Worm (Caenorhabditis elegans) whole organism, late embryonic: Measurements from ENCODE around the gene F02C12.2.

Experiments
- C08G9.2 ChIP-seq: sonication (generic microtip); optimal IDR thresholded peaks from 2 replicates; lab custom pipeline; 2016; ENCODE audit warnings: mild to moderate bottlenecking, missing genetic modification characterization, moderate library complexity, missing compliant biosample characterization
- F13H6.1 ChIP-seq: sonication (generic microtip); optimal IDR thresholded peaks from 2 replicates; lab custom pipeline; 2016; ENCODE audit warnings: missing genetic modification characterization, missing compliant biosample characterization
- K09A11.1 ChIP-seq: sonication (generic microtip); optimal IDR thresholded peaks from 2 replicates; lab custom pipeline; 2017; ENCODE audit warnings: antibody characterized with exemption, mild to moderate bottlenecking, missing genetic modification characterization, missing compliant biosample characterization; ENCODE audit not compliant: insufficient read depth
- T23F11.4 ChIP-seq: fragments of 200-800 bp; sonication (Bioruptor generic); optimal IDR thresholded peaks from 2 replicates; lab custom pipeline; 2018; ENCODE audit warnings: mild to moderate bottlenecking, missing genetic modification characterization, missing compliant biosample characterization
- ama-1 ChIP-seq: fragments of 150-350 bp; optimal IDR thresholded peaks from 2 replicates; lab custom pipeline; 2014
- ceh-18 ChIP-seq: sonication (generic microtip); optimal IDR thresholded peaks from 2 replicates; lab custom pipeline; 2016; ENCODE audit warnings: missing genetic modification characterization, missing compliant biosample characterization
- ceh-19 ChIP-seq: fragments of 200-800 bp; sonication (Bioruptor generic); optimal IDR thresholded peaks from 2 replicates; lab custom pipeline; 2018; ENCODE audit warnings: mild to moderate bottlenecking, missing genetic modification characterization, missing compliant biosample characterization
- ceh-24 ChIP-seq: sonication (generic microtip); optimal IDR thresholded peaks from 2 replicates; lab custom pipeline; 2016; ENCODE audit warnings: mild to moderate bottlenecking, missing genetic modification characterization, missing compliant biosample characterization
- ceh-31 ChIP-seq: sonication (generic microtip); optimal IDR thresholded peaks from 2 replicates; lab custom pipeline; 2016; ENCODE audit warnings: missing genetic modification characterization, missing compliant biosample characterization
- ceh-48 ChIP-seq: sonication (generic microtip); optimal IDR thresholded peaks from 2 replicates; lab custom pipeline; 2016; ENCODE audit warnings: missing genetic modification characterization, inconsistent platforms, missing compliant biosample characterization
- ceh-6 ChIP-seq: fragments of 200-800 bp; sonication (Bioruptor generic); optimal IDR thresholded peaks from 2 replicates; lab custom pipeline; 2018; ENCODE audit warnings: mild to moderate bottlenecking, missing genetic modification characterization, missing compliant biosample characterization
- che-1 ChIP-seq: sonication (generic microtip); optimal IDR thresholded peaks from 2 replicates; lab custom pipeline; 2016; ENCODE audit warnings: mild to moderate bottlenecking, missing genetic modification characterization, missing compliant biosample characterization
- elt-2 ChIP-seq: sonication (generic microtip); optimal IDR thresholded peaks from 2 replicates; lab custom pipeline; 2016; ENCODE audit warnings: missing genetic modification reagents, missing genetic modification characterization, missing compliant biosample characterization
- elt-4 ChIP-seq: sonication (generic microtip); optimal IDR thresholded peaks from 2 replicates; lab custom pipeline; 2016; ENCODE audit warnings: missing genetic modification characterization, missing compliant biosample characterization
- eyg-1 ChIP-seq: sonication (generic microtip); optimal IDR thresholded peaks from 2 replicates; lab custom pipeline; 2016; ENCODE audit warnings: missing genotype, missing genetic modification characterization, missing compliant biosample characterization
- fax-1 ChIP-seq: sonication (generic microtip); optimal IDR thresholded peaks from 2 replicates; lab custom pipeline; 2016; ENCODE audit warnings: missing genotype, missing genetic modification characterization, missing compliant biosample characterization
- fkh-10 ChIP-seq: fragments of 150-350 bp; optimal IDR thresholded peaks from 2 replicates; lab custom pipeline; 2014; ENCODE audit warnings: missing biosample characterization, missing genetic modification reagents, missing genetic modification characterization
- fkh-6 ChIP-seq: sonication (generic microtip); optimal IDR thresholded peaks from 2 replicates; lab custom pipeline; 2016; ENCODE audit warnings: missing genetic modification characterization, missing compliant biosample characterization
- hlh-13 ChIP-seq: fragments of 200-800 bp; sonication (Bioruptor generic); optimal IDR thresholded peaks from 2 replicates; lab custom pipeline; 2018; ENCODE audit warnings: mild to moderate bottlenecking, missing genetic modification characterization, missing compliant biosample characterization
- hlh-30 ChIP-seq: sonication (generic microtip); optimal IDR thresholded peaks from 2 replicates; lab custom pipeline; 2017; ENCODE audit warnings: antibody characterized with exemption, missing genetic modification characterization, missing compliant biosample characterization; ENCODE audit not compliant: insufficient read depth
- lim-6 ChIP-seq: sonication (generic microtip); optimal IDR thresholded peaks from 2 replicates; lab custom pipeline; 2016; ENCODE audit warnings: missing genetic modification characterization, missing compliant biosample characterization
- lin-11 ChIP-seq: fragments of 200-800 bp; sonication (Bioruptor generic); optimal IDR thresholded peaks from 2 replicates; lab custom pipeline; 2018; ENCODE audit warnings: mild to moderate bottlenecking, missing genetic modification characterization, missing compliant biosample characterization
- madf-2 ChIP-seq: sonication (generic microtip); optimal IDR thresholded peaks from 2 replicates; lab custom pipeline; 2017; ENCODE audit warnings: missing genetic modification characterization, missing compliant biosample characterization
- pat-9 ChIP-seq: fragments of 200-800 bp; sonication (Bioruptor generic); optimal IDR thresholded peaks from 2 replicates; lab custom pipeline; 2018; ENCODE audit warnings: mild to moderate bottlenecking, missing genetic modification characterization, moderate library complexity, missing compliant biosample characterization
- pha-2 ChIP-seq: sonication (generic microtip); optimal IDR thresholded peaks from 2 replicates; lab custom pipeline; 2017; ENCODE audit warnings: mild to moderate bottlenecking, missing genetic modification characterization, missing compliant biosample characterization
- pha-4 ChIP-seq: fragments of 150-350 bp; optimal IDR thresholded peaks from 2 replicates; lab custom pipeline; 2018; ENCODE audit warnings: missing biosample characterization, missing genetic modification reagents, missing genetic modification characterization
- pqm-1 ChIP-seq: sonication (generic microtip); optimal IDR thresholded peaks from 2 replicates; lab custom pipeline; 2016; ENCODE audit warnings: missing genetic modification characterization, missing compliant biosample characterization
- sdc-2 ChIP-seq: sonication (generic microtip); optimal IDR thresholded peaks from 2 replicates; lab custom pipeline; 2016; ENCODE audit warnings: missing genotype, missing genetic modification characterization, missing compliant biosample characterization
- tbx-2 ChIP-seq: sonication (generic microtip); optimal IDR thresholded peaks from 2 replicates; lab custom pipeline; 2016; ENCODE audit warnings: missing genetic modification characterization, missing compliant biosample characterization
- tbx-7 ChIP-seq: sonication (generic microtip); optimal IDR thresholded peaks from 2 replicates; lab custom pipeline; 2016; ENCODE audit warnings: missing genotype, missing genetic modification characterization, missing compliant biosample characterization
- unc-3 ChIP-seq, 2 experiments: fragments of 200-800 bp in 1 of 2; sonication (Bioruptor generic) in 1 of 2; sonication (generic microtip) in 1 of 2; conservative IDR thresholded peaks in 1 of 2; optimal IDR thresholded peaks in 1 of 2; 2 replicates each; pipeline versions ENCODE4 v1.3.6 to Lab custom; 2016 to 2022; ENCODE audit warnings: missing compliant biosample characterization in 2 of 2, missing genetic modification characterization in 2 of 2, missing genetic modification reagents in 1 of 2
- ztf-16 ChIP-seq: sonication (generic microtip); optimal IDR thresholded peaks from 2 replicates; lab custom pipeline; 2017; ENCODE audit warnings: missing genetic modification characterization, missing compliant biosample characterization

The F02C12.2 gene

ce11 chrX:13360632-13361031 lies 38.5 kb downstream of the F02C12.2 start:
- TF ChIP-seq ceh-19 (GFP tag; lab: Kevin White, UChicago), result no peak
- TF ChIP-seq elt-2 (tag; lab: Kevin White, UChicago), result peak; percentile 43

DNA sequence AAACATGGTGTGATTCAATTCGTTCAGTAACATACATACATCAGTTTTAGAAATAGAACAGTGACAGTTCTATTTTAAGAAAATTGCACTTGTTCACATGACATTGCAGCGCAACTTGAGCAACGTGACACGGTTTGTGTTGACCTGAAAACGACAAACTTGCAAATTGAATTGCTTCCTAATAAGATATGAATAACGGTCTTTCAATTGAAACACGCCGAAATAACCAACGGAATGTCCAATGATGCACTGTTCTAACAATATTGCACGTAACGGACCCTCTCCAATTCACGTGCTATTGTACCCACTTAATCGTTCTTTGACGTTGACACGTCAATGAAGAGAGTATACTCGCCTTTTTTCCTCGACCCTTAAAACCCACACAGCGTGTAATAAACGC lies 39.3 kb downstream of the F02C12.2 start:
- TF ChIP-seq T23F11.4 (GFP tag; lab: Kevin White, UChicago) (no peak), elt-2 (tag; lab: Kevin White, UChicago) (no peak)

- TF ChIP-seq elt-4 (tag; lab: Kevin White, UChicago) (no peak), madf-2 (no peak), eyg-1 (tag; lab: Kevin White, UChicago) (no peak), ceh-31 (tag; lab: Kevin White, UChicago) (peak; percentile 2), ztf-16 (tag; lab: Kevin White, UChicago) (no peak), elt-2 (tag; lab: Kevin White, UChicago) (no peak), sdc-2 (tag; lab: Kevin White, UChicago) (no peak), ceh-6 (no peak), lin-11 (tag; lab: Kevin White, UChicago) (no peak), tbx-2 (tag; lab: Kevin White, UChicago) (peak; percentile 22), pha-2 (tag; lab: Kevin White, UChicago) (no peak), che-1 (tag; lab: Kevin White, UChicago) (no peak), ceh-18 (peak; percentile 59), pat-9 (tag; lab: Kevin White, UChicago) (no peak), hlh-30 (tag; lab: Kevin White, UChicago) (peak; percentile 93), pha-4 (tag; lab: Kevin White, UChicago) (no peak)
Observed at ce11 chrX:13358573-13358972, 40.5 kb downstream of the F02C12.2 start.

DNA sequence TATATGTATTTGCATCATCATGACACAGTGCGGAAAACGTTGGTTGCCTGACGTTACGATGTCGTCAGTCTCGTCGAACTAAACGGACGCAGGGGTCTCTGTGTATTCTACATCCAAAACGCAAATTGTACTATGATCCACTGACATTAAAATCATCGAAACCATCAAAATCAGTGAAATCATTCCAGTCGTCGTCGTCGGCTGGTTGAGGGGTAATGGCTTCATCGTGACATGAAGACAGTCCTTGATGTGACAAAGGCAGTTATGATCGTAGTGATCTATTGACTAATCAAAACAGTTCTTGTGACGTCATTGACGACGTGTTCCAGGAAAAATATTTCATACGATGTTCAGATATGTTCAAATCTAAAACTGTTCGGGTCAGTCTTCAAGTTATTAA lies 41.4 kb downstream of the F02C12.2 start:
- TF ChIP-seq F13H6.1 (tag; lab: Kevin White, UChicago), result no peak
- TF ChIP-seq ceh-24 (tag; lab: Kevin White, UChicago), result no peak
- no peak for TF ChIP-seq madf-2
- no peak for TF ChIP-seq hlh-13 (GFP tag; lab: Kevin White, UChicago)
- TF ChIP-seq ama-1 (lab: Kevin White, UChicago), result no peak
- TF ChIP-seq sdc-2 (tag; lab: Kevin White, UChicago), result no peak
- TF ChIP-seq pqm-1 (tag; lab: Kevin White, UChicago), result no peak
- TF ChIP-seq K09A11.1 (tag; lab: Kevin White, UChicago), result no peak
- TF ChIP-seq lim-6, result no peak
- no peak for TF ChIP-seq fax-1 (tag; lab: Kevin White, UChicago)
- no peak for TF ChIP-seq unc-3 (GFP tag; conservative IDR thresholded peaks at IDR 0.05; lab: Robert Waterston, UW)
- TF ChIP-seq unc-3 (tag; optimal IDR thresholded peaks at IDR 0.05; lab: Kevin White, UChicago), result no peak

- no peak for TF ChIP-seq tbx-7 (tag; lab: Kevin White, UChicago)
- TF ChIP-seq hlh-30 (tag; lab: Kevin White, UChicago), result no peak
- no peak for TF ChIP-seq fkh-6 (tag; lab: Kevin White, UChicago)
- TF ChIP-seq C08G9.2 (tag; lab: Kevin White, UChicago), result no peak
- TF ChIP-seq fkh-10 (GFP tag; lab: Kevin White, UChicago), result no peak
- no peak for TF ChIP-seq ceh-48
- no peak for TF ChIP-seq ceh-6
- TF ChIP-seq T23F11.4 (GFP tag; lab: Kevin White, UChicago), result no peak
Observed at ce11 chrX:13356469-13356868, 42.7 kb downstream of the F02C12.2 start.
